Worm (Caenorhabditis elegans) whole organism, L4 larva: ENCODE measurements around the gene C25E10.16.

Source experiments
- dmd-8 ChIP-seq: fragments of 200-800 bp; sonication (Bioruptor generic); IDR thresholded peaks from 2 replicates; pipeline ENCODE4 v1.3.6; 2022; ENCODE audit warnings: missing genetic modification characterization, missing compliant biosample characterization
- dpl-1 ChIP-seq: fragments of 150-350 bp; optimal IDR thresholded peaks from 2 replicates; lab custom pipeline; 2014; ENCODE audit warnings: missing biosample characterization, missing genetic modification reagents, missing genetic modification characterization
- madf-9 ChIP-seq: fragments of 200-800 bp; sonication (Bioruptor generic); conservative IDR thresholded peaks from 2 replicates; pipeline ENCODE4 v1.3.6; 2022; ENCODE audit warnings: missing genetic modification reagents, missing genetic modification characterization, missing compliant biosample characterization
- mep-1 ChIP-seq: fragments of 150-350 bp; sonication (generic microtip); optimal IDR thresholded peaks from 3 replicates; lab custom pipeline; 2014; ENCODE audit warnings: missing biosample characterization, missing genetic modification characterization
- nhr-25 ChIP-seq: sonication (generic microtip); optimal IDR thresholded peaks from 2 replicates; lab custom pipeline; 2017; ENCODE audit warnings: missing genetic modification characterization, mild to moderate bottlenecking, missing compliant biosample characterization, antibody characterized with exemption, moderate library complexity, borderline replicate concordance; ENCODE audit not compliant: insufficient read depth
- nhr-77 ChIP-seq: fragments of 150-350 bp; optimal IDR thresholded peaks from 2 replicates; lab custom pipeline; 2014; ENCODE audit warnings: missing biosample characterization, missing genetic modification characterization
- pha-4 ChIP-seq, 2 experiments: fragments of 150-350 bp in 1 of 2; fragments of 200-800 bp in 1 of 2; sonication (Bioruptor generic) in 1 of 2; IDR thresholded peaks in 1 of 2; optimal IDR thresholded peaks in 1 of 2; 2 replicates each; pipeline versions ENCODE4 v1.3.6 to Lab custom; 2014 to 2022; ENCODE audit warnings: missing genetic modification characterization in 2 of 2, missing genetic modification reagents in 2 of 2, missing biosample characterization in 1 of 2, missing compliant biosample characterization in 1 of 2
- sdz-12 ChIP-seq: fragments of 200-800 bp; sonication (Bioruptor generic); optimal IDR thresholded peaks from 2 replicates; lab custom pipeline; 2018; ENCODE audit warnings: mild to moderate bottlenecking, missing genetic modification characterization, missing compliant biosample characterization
- tra-1 ChIP-seq: fragments of 200-800 bp; sonication (Bioruptor generic); IDR thresholded peaks from 2 replicates; pipeline ENCODE4 v1.3.6; 2022; ENCODE audit warnings: missing genetic modification reagents, missing genetic modification characterization, missing compliant biosample characterization
- ztf-11 ChIP-seq: fragments of 150-350 bp; optimal IDR thresholded peaks from 2 replicates; lab custom pipeline; 2014; ENCODE audit warnings: missing biosample characterization, missing genetic modification characterization

DNA sequence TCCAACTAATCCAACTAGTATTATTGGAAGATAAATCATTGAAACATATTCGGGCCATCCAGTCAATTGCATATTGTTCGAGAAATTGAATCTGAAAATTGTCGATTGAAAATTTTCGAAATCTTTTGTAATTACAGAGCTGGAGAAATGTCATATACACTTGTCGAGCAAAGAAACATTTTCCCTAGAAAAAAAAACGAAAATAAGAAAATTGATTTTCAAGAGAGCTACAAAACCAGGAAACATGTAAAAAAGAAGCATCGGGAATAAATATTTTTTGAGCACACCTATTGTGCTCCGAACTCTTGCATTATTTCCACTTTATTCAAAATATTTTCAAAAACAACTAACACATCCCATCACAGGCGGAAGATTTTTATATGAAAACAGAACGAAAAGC is 41.7 kb upstream of the C25E10.16 start, which contains the start of gene frpr-6:
- TF ChIP-seq nhr-77 (no peak), dmd-8 (GFP tag; lab: Robert Waterston, UW) (no peak), mep-1 (tag; lab: Kevin White, UChicago) (no peak), nhr-25 (tag; lab: Kevin White, UChicago) (no peak), sdz-12 (GFP tag; lab: Kevin White, UChicago) (no peak), madf-9 (no peak), dpl-1 (GFP tag; lab: Kevin White, UChicago) (no peak), pha-4 (GFP tag; IDR thresholded peaks at IDR 0.05; lab: Robert Waterston, UW) (no peak), pha-4 (tag; optimal IDR thresholded peaks at IDR 0.05; lab: Kevin White, UChicago) (no peak), tra-1 (GFP tag; lab: Robert Waterston, UW) (no peak), ztf-11 (no peak)
